Worm (Caenorhabditis elegans): ENCODE data around the gene exh-1.

DNA sequence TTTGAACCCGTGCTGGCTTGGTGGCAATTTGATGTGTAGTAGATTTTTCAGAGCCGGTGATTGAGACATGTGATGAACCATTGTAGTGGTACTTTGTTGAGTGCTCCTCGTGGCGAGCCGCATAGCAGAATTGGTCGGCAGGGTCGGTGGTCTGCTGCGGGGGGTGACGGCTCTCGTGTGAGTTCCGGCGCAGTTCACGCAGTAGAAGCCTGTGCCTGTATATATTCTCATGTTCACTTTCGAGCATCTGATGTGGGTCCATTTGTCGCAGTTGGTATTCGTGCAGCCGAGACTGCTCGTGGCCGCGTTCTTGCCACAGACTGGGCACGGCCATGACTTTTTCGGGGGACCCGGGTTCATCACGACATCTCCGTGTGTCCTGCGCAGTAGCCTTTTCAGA is 5.4 kb downstream of the exh-1 start:
- TF ChIP-seq him-1 (tag; optimal IDR thresholded peaks at IDR 0.05) (no peak), dao-5 (tag; optimal IDR thresholded peaks at IDR 0.05) (no peak)
